Fruit fly (Drosophila melanogaster) whole organism, wandering third instar larva: ENCODE measurements around the gene CG4502.

ENCODE experiments used
- Abd-B ChIP-seq: fragments of >200 bp; optimal IDR thresholded peaks from 2 replicates; lab custom pipeline; 2017; ENCODE audit warnings: missing biosample characterization, missing genetic modification characterization
- CG32264 ChIP-seq: fragments of 200-800 bp; sonication (Bioruptor generic); optimal IDR thresholded peaks from 2 replicates; lab custom pipeline; 2016; ENCODE audit warnings: missing biosample characterization, missing genetic modification characterization
- CG9705 ChIP-seq: fragments of 200-800 bp; sonication (Bioruptor generic); optimal IDR thresholded peaks from 2 replicates; lab custom pipeline; 2018; ENCODE audit warnings: missing biosample characterization, mild to moderate bottlenecking, missing genetic modification characterization
- CrebA ChIP-seq: fragments of 200-800 bp; sonication (Bioruptor generic); optimal IDR thresholded peaks from 2 replicates; lab custom pipeline; 2016; ENCODE audit warnings: missing biosample characterization, mild to moderate bottlenecking, missing genetic modification characterization, borderline replicate concordance
- Dfd ChIP-seq: fragments of >200 bp; optimal IDR thresholded peaks from 2 replicates; lab custom pipeline; 2017; ENCODE audit warnings: missing biosample characterization, missing genetic modification characterization
- Dif ChIP-seq: fragments of 200-275, 200-300 bp; sonication (Bioruptor generic); optimal IDR thresholded peaks from 2 replicates; lab custom pipeline; 2018; ENCODE audit warnings: missing biosample characterization, missing genetic modification characterization; ENCODE audit not compliant: partially characterized antibody
- GATAd ChIP-seq: sonication (Bioruptor generic); optimal IDR thresholded peaks from 2 replicates; lab custom pipeline; 2016; ENCODE audit warnings: missing biosample characterization, missing genetic modification characterization
- HLH106 ChIP-seq: fragments of 200-800 bp; optimal IDR thresholded peaks from 3 replicates; lab custom pipeline; 2019; ENCODE audit warnings: missing biosample characterization, mild to moderate bottlenecking, missing genetic modification characterization, moderate library complexity
- Hnf4 ChIP-seq: fragments of 200-800 bp; sonication (Bioruptor generic); optimal IDR thresholded peaks from 2 replicates; lab custom pipeline; 2016; ENCODE audit warnings: missing biosample characterization, mild to moderate bottlenecking, missing genetic modification characterization
- Hr78 ChIP-seq: fragments of >200 bp; optimal IDR thresholded peaks from 2 replicates; lab custom pipeline; 2017; ENCODE audit warnings: missing biosample characterization, missing genetic modification characterization
- Hr83 ChIP-seq: fragments of 200-300 bp; sonication (Bioruptor generic); optimal IDR thresholded peaks from 2 replicates; lab custom pipeline; 2016; ENCODE audit warnings: missing biosample characterization, mild to moderate bottlenecking, missing genetic modification characterization, moderate library complexity; ENCODE audit not compliant: poor library complexity, severe bottlenecking
- Jra ChIP-seq: sonication (Bioruptor generic); optimal IDR thresholded peaks from 2 replicates; lab custom pipeline; 2016; ENCODE audit warnings: missing biosample characterization, missing genetic modification characterization
- Mio ChIP-seq: sonication (Bioruptor generic); optimal IDR thresholded peaks from 2 replicates; lab custom pipeline; 2016; ENCODE audit warnings: missing biosample characterization, missing genetic modification characterization
- Myc ChIP-seq: fragments of >200 bp; optimal IDR thresholded peaks from 2 replicates; lab custom pipeline; 2017
- N ChIP-seq: fragments of >200 bp; optimal IDR thresholded peaks from 2 replicates; lab custom pipeline; 2018; ENCODE audit warnings: missing biosample characterization, missing external identifiers, missing genetic modification characterization
- OdsH ChIP-seq: fragments of 200-800 bp; sonication (Bioruptor generic); optimal IDR thresholded peaks from 2 replicates; lab custom pipeline; 2016; ENCODE audit warnings: missing biosample characterization, mild to moderate bottlenecking, missing genetic modification characterization
- Rel ChIP-seq, 2 experiments: fragments of 200-800 bp; sonication (Bioruptor generic) in 1 of 2; optimal IDR thresholded peaks; 2 replicates in 1 of 2; 3 replicates in 1 of 2; lab custom pipeline; 2016 to 2019; ENCODE audit warnings: mild to moderate bottlenecking in 2 of 2, missing biosample characterization in 2 of 2, missing genetic modification characterization in 2 of 2, moderate library complexity in 1 of 2
- Sp1 ChIP-seq: fragments of 200-800 bp; sonication (Bioruptor generic); optimal IDR thresholded peaks from 3 replicates; lab custom pipeline; 2019; ENCODE audit warnings: missing biosample characterization, mild to moderate bottlenecking, missing genetic modification characterization, moderate library complexity
- Vsx2 ChIP-seq: fragments of 200-300, 225-300 bp; sonication (Bioruptor generic); optimal IDR thresholded peaks from 2 replicates; lab custom pipeline; 2018; ENCODE audit warnings: missing biosample characterization, missing genetic modification characterization; ENCODE audit not compliant: partially characterized antibody
- br ChIP-seq: fragments of 200-800 bp; sonication (Bioruptor generic); optimal IDR thresholded peaks from 2 replicates; lab custom pipeline; 2016; ENCODE audit warnings: missing biosample characterization, missing genetic modification characterization
- brk ChIP-seq: fragments of 200-800 bp; sonication (Bioruptor generic); optimal IDR thresholded peaks from 2 replicates; lab custom pipeline; 2016; ENCODE audit warnings: missing biosample characterization, mild to moderate bottlenecking, missing genetic modification characterization
- dl ChIP-seq, 2 experiments: fragments of 175-275, 200-275 bp in 1 of 2; fragments of 200-275 bp in 1 of 2; sonication (Bioruptor generic); optimal IDR thresholded peaks; lab custom pipeline; 2018; ENCODE audit warnings: mild to moderate bottlenecking in 2 of 2, missing biosample characterization in 2 of 2, missing genetic modification characterization in 2 of 2, moderate library complexity in 2 of 2; ENCODE audit not compliant: partially characterized antibody in 2 of 2, insufficient read depth in 1 of 2
- dmrt93B ChIP-seq: fragments of 200-800 bp; sonication (Bioruptor generic); optimal IDR thresholded peaks from 2 replicates; lab custom pipeline; 2018; ENCODE audit warnings: missing biosample characterization, mild to moderate bottlenecking, missing genetic modification characterization
- dsf ChIP-seq: sonication (Bioruptor generic); optimal IDR thresholded peaks from 2 replicates; lab custom pipeline; 2016; ENCODE audit warnings: missing biosample characterization, missing genetic modification characterization, borderline replicate concordance
- ey ChIP-seq: fragments of 200-800 bp; sonication (Bioruptor generic); optimal IDR thresholded peaks from 2 replicates; lab custom pipeline; 2016; ENCODE audit warnings: missing biosample characterization, missing genetic modification characterization
- foxo ChIP-seq, 2 experiments: fragments of 200-800 bp; sonication (Bioruptor generic); optimal IDR thresholded peaks; 2 replicates in 1 of 2; 3 replicates in 1 of 2; lab custom pipeline; 2016 to 2017; ENCODE audit warnings: missing biosample characterization in 2 of 2, missing genetic modification characterization in 2 of 2
- fru ChIP-seq: fragments of 200-800 bp; sonication (Bioruptor generic); optimal IDR thresholded peaks from 3 replicates; lab custom pipeline; 2016; ENCODE audit warnings: missing biosample characterization, mild to moderate bottlenecking, missing genetic modification characterization
- h ChIP-seq: fragments of 200-800 bp; sonication (Bioruptor generic); optimal IDR thresholded peaks from 3 replicates; lab custom pipeline; 2016; ENCODE audit warnings: missing biosample characterization, mild to moderate bottlenecking, missing genetic modification characterization
- jim ChIP-seq: fragments of 175-275, 200-325 bp; sonication (Bioruptor generic); optimal IDR thresholded peaks from 2 replicates; lab custom pipeline; 2016; ENCODE audit warnings: missing biosample characterization, mild to moderate bottlenecking, missing genetic modification characterization
- lola ChIP-seq: fragments of >200 bp; optimal IDR thresholded peaks from 2 replicates; lab custom pipeline; 2017; ENCODE audit warnings: missing biosample characterization, missing genetic modification characterization
- pan ChIP-seq: fragments of >200 bp; optimal IDR thresholded peaks from 2 replicates; lab custom pipeline; 2017
- psq ChIP-seq: fragments of 200-800 bp; sonication (Bioruptor generic); optimal IDR thresholded peaks from 3 replicates; lab custom pipeline; 2017; ENCODE audit warnings: missing biosample characterization, mild to moderate bottlenecking, missing genetic modification characterization, moderate library complexity
- rgr ChIP-seq: fragments of 200-800 bp; sonication (Bioruptor generic); optimal IDR thresholded peaks from 3 replicates; lab custom pipeline; 2016; ENCODE audit warnings: missing biosample characterization, mild to moderate bottlenecking, missing genetic modification characterization
- sage ChIP-seq: fragments of 200-800 bp; sonication (Bioruptor generic); optimal IDR thresholded peaks from 2 replicates; lab custom pipeline; 2016; ENCODE audit warnings: missing biosample characterization, mild to moderate bottlenecking, missing genetic modification characterization
- sv ChIP-seq: fragments of 200-800 bp; sonication (Bioruptor generic); optimal IDR thresholded peaks from 3 replicates; lab custom pipeline; 2016; ENCODE audit warnings: missing biosample characterization, missing genetic modification characterization
- tai ChIP-seq: sonication (Bioruptor generic); optimal IDR thresholded peaks from 2 replicates; lab custom pipeline; 2016; ENCODE audit warnings: missing biosample characterization, missing genetic modification characterization
- usp ChIP-seq: fragments of >200 bp; optimal IDR thresholded peaks from 2 replicates; lab custom pipeline; 2017; ENCODE audit warnings: missing biosample characterization, missing genetic modification characterization
- woc ChIP-seq: sonication (Bioruptor generic); optimal IDR thresholded peaks from 2 replicates; lab custom pipeline; 2016; ENCODE audit warnings: missing biosample characterization, mild to moderate bottlenecking, missing genetic modification characterization

Gene CG4502

DNA sequence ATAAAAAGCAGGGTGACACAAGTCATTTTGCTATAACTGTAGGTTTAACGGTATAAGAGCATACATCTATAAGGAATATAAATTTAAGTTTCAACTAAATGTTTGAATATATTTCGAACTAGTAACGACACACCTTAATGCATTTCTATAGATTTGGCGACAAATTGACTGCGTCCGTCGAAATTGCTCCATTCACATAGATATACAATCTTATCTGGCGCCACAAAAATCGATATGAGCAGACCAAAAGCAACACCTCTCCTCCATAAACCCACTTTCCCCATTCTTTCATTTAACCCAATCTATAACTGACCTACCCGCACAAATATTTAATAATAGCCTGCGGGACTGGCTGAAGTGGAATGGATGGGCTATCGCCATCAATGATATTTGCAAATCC is 5.4 kb downstream of the CG4502 start:
- TF ChIP-seq psq (GFP tag; lab: Kevin White, UChicago) (no peak), N (GFP tag; lab: Kevin White, UChicago) (no peak), HLH106 (tag; lab: Kevin White, UChicago) (no peak), br (GFP tag; lab: Kevin White, UChicago) (no peak), dl (GFP tag; optimal IDR thresholded peaks at IDR 0.05; lab: Kevin White, UChicago; ENCODE audit: insufficient read depth in 1 of 2, partially characterized antibody in 2 of 2) (no peak), Hr78 (GFP tag; lab: Kevin White, UChicago) (no peak), Dfd (GFP tag; lab: Kevin White, UChicago) (no peak), Jra (no peak), rgr (GFP tag; lab: Kevin White, UChicago) (no peak), OdsH (GFP tag; lab: Kevin White, UChicago) (no peak), dmrt93B (GFP tag; lab: Kevin White, UChicago) (no peak), fru (GFP tag; lab: Kevin White, UChicago) (no peak), CG9705 (GFP tag; lab: Kevin White, UChicago) (no peak), usp (no peak), tai (GFP tag; lab: Kevin White, UChicago) (no peak), jim (GFP tag; lab: Kevin White, UChicago) (no peak), sv (no peak), pan (lab: Kevin White, UChicago) (no peak), Hnf4 (GFP tag; lab: Kevin White, UChicago) (no peak), CrebA (GFP tag; lab: Kevin White, UChicago) (no peak)

DNA sequence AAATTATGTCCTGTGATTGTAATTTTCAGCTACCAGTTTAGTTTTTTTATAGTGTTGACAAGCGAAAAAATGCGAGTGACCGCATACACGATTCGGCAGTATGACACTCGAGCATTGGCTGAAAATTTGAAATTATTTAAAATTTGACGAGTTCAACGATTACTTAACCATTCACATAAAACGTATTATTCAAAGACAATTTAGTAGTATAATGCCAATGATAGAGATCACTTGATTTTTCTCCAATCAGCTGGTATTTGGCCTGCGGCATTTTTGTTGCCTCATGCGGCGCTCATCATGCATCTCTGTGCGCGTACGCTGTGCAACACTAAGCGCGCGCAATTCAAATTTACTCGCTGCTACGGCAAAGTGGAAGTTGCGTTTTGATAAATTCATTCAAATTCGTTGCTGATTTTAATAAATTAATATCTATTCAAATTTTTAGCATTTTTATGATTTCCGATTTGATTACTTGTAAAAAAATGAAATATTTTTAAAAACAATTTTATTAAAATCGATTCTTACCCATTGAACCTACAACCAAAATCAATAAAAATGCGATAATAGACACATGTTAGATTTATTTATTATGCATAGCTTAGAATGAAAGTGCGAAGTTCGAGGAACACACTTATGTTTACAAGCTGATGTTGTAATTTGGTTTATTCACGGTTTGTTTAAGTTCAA is 9.6 kb downstream of the CG4502 start, which contains the start of gene CG4497:
Gene CG4497 (minus strand): TSS at position 238 of the 687 bp plus-strand sequence.
- peak; percentile 92 for TF ChIP-seq Jra
- peak; percentile 48 for TF ChIP-seq GATAd (GFP tag; lab: Kevin White, UChicago)
- TF ChIP-seq CrebA (GFP tag; lab: Kevin White, UChicago), result no peak
- peak; percentile 82 for TF ChIP-seq OdsH (GFP tag; lab: Kevin White, UChicago)
- peak; percentile 90 for TF ChIP-seq br (GFP tag; lab: Kevin White, UChicago)
- TF ChIP-seq psq (GFP tag; lab: Kevin White, UChicago), result peak; percentile 80
- TF ChIP-seq brk (GFP tag; lab: Kevin White, UChicago), result peak; percentile 87
- TF ChIP-seq woc (GFP tag; lab: Kevin White, UChicago), result peak; percentile 85
- TF ChIP-seq Dfd (GFP tag; lab: Kevin White, UChicago), result no peak
- TF ChIP-seq ey (GFP tag; lab: Kevin White, UChicago), result peak; percentile 91
- TF ChIP-seq fru (GFP tag; lab: Kevin White, UChicago), result peak; percentile 91
- TF ChIP-seq dl (GFP tag; optimal IDR thresholded peaks at IDR 0.05; lab: Kevin White, UChicago; ENCODE audit: insufficient read depth in 1 of 2, partially characterized antibody in 2 of 2), result peak in 1 of 2 experiments; percentile 66
- TF ChIP-seq HLH106 (tag; lab: Kevin White, UChicago), result peak; percentile 90
- peak; percentile 93 for TF ChIP-seq Dif (GFP tag; lab: Kevin White, UChicago)
- peak; percentile 72 for TF ChIP-seq Myc
- TF ChIP-seq dsf (GFP tag; lab: Kevin White, UChicago), result peak; percentile 63
- no peak for TF ChIP-seq pan (lab: Kevin White, UChicago)
- TF ChIP-seq Hnf4 (GFP tag; lab: Kevin White, UChicago), result peak; percentile 93
- peak; percentile 98 for TF ChIP-seq Vsx2 (GFP tag; lab: Kevin White, UChicago)
- TF ChIP-seq Mio (GFP tag; lab: Kevin White, UChicago), result peak; percentile 33
- peak; percentile 24 for TF ChIP-seq Hr83
- TF ChIP-seq Abd-B (GFP tag; lab: Kevin White, UChicago), result no peak
- TF ChIP-seq lola (GFP tag; lab: Kevin White, UChicago), result no peak
- TF ChIP-seq h, result peak; percentile 93
- peak; percentile 45 for TF ChIP-seq sage (GFP tag; lab: Kevin White, UChicago)
- peak; percentile 72 for TF ChIP-seq Sp1 (GFP tag; lab: Kevin White, UChicago)
- no peak for TF ChIP-seq jim (GFP tag; lab: Kevin White, UChicago)
- peak; percentile 56 for TF ChIP-seq N (GFP tag; lab: Kevin White, UChicago)
- TF ChIP-seq sv, result peak; percentile 96
- TF ChIP-seq usp, result no peak
- peak; percentile 92 for TF ChIP-seq rgr (GFP tag; lab: Kevin White, UChicago)
- TF ChIP-seq dmrt93B (GFP tag; lab: Kevin White, UChicago), result peak; percentile 84
- no peak for TF ChIP-seq Rel (GFP tag; optimal IDR thresholded peaks at IDR 0.05; lab: Kevin White, UChicago)
- peak; percentile 42 for TF ChIP-seq Rel (tag; optimal IDR thresholded peaks at IDR 0.05; lab: Kevin White, UChicago)
- peak; percentile 74 for TF ChIP-seq CG32264 (GFP tag; lab: Kevin White, UChicago)
- peak; percentile 82 for TF ChIP-seq CG9705 (GFP tag; lab: Kevin White, UChicago)
- TF ChIP-seq Hr78 (GFP tag; lab: Kevin White, UChicago), result no peak
- peak; percentile 47 to 93 for TF ChIP-seq foxo (GFP tag; optimal IDR thresholded peaks at IDR 0.05; lab: Kevin White, UChicago)
- TF ChIP-seq tai (GFP tag; lab: Kevin White, UChicago), result peak; percentile 95
